Worm (Caenorhabditis elegans): ENCODE results near the gene col-109.

Gene col-109

ce11 chrIV:1843611-1844010 is 23.6 kb upstream of the col-109 start:
- TF ChIP-seq unc-39 (tag; optimal IDR thresholded peaks at IDR 0.05) (no peak), ZK546.5 (tag; optimal IDR thresholded peaks at IDR 0.05) (no peak), tbx-2 (tag; optimal IDR thresholded peaks at IDR 0.05) (no peak), nhr-237 (tag; optimal IDR thresholded peaks at IDR 0.05) (no peak), ztf-11 (tag; optimal IDR thresholded peaks at IDR 0.05) (no peak), egl-27 (tag; optimal IDR thresholded peaks at IDR 0.05) (no peak), elt-3 (tag; optimal IDR thresholded peaks at IDR 0.05) (no peak), ceh-16 (tag; optimal IDR thresholded peaks at IDR 0.05) (no peak), snpc-4 (tag; optimal IDR thresholded peaks at IDR 0.05) (no peak), unc-62 (GFP tag; optimal IDR thresholded peaks at IDR 0.05) (no peak), pqm-1 (tag; optimal IDR thresholded peaks at IDR 0.05) (no peak), mml-1 (tag; optimal IDR thresholded peaks at IDR 0.05) (no peak), ceh-82 (tag; optimal IDR thresholded peaks at IDR 0.05) (no peak), fos-1 (tag; optimal IDR thresholded peaks at IDR 0.05) (no peak), nhr-12 (tag; optimal IDR thresholded peaks at IDR 0.05) (no peak), elt-1 (tag; optimal IDR thresholded peaks at IDR 0.05) (no peak), ztf-4 (tag; optimal IDR thresholded peaks at IDR 0.05) (no peak), ceh-9 (tag; optimal IDR thresholded peaks at IDR 0.05) (no peak)

- TF ChIP-seq lin-39 (tag; optimal IDR thresholded peaks at IDR 0.05) (peak; percentile 64), nhr-237 (tag; optimal IDR thresholded peaks at IDR 0.05) (no peak), hmg-11 (tag; optimal IDR thresholded peaks at IDR 0.05) (peak; percentile 69), egl-5 (tag; optimal IDR thresholded peaks at IDR 0.05) (no peak), nfya-1 (tag; optimal IDR thresholded peaks at IDR 0.05; ENCODE audit: insufficient read depth) (peak; percentile 31), nhr-67 (tag; optimal IDR thresholded peaks at IDR 0.05) (no peak)
Observed at ce11 chrIV:1842314-1842713, 22.3 kb upstream of the col-109 start.

- TF ChIP-seq mdl-1 (tag; optimal IDR thresholded peaks at IDR 0.05) (no peak), elt-2 (tag; optimal IDR thresholded peaks at IDR 0.05) (peak; percentile 2), nhr-25 (tag; optimal IDR thresholded peaks at IDR 0.05) (peak; percentile 32), hmg-11 (tag; optimal IDR thresholded peaks at IDR 0.05) (peak; percentile 46), pha-4 (tag; optimal IDR thresholded peaks at IDR 0.05) (peak; percentile 33), nhr-43 (tag; optimal IDR thresholded peaks at IDR 0.05; ENCODE audit: poor library complexity, severe bottlenecking) (no peak), jun-1 (tag; optimal IDR thresholded peaks at IDR 0.05) (no peak), lin-39 (tag; optimal IDR thresholded peaks at IDR 0.05) (no peak), nfya-1 (tag; optimal IDR thresholded peaks at IDR 0.05; ENCODE audit: insufficient read depth) (peak; percentile 36)
Observed at ce11 chrIV:1838583-1838982, 18.5 kb upstream of the col-109 start.

ce11 chrIV:1837134-1837533 is 17.1 kb upstream of the col-109 start:
- TF ChIP-seq egl-5 (tag; optimal IDR thresholded peaks at IDR 0.05) (no peak), zag-1 (tag; optimal IDR thresholded peaks at IDR 0.05) (no peak), elt-3 (tag; optimal IDR thresholded peaks at IDR 0.05) (peak in 2 of 3 experiments; percentile 35 to 65), nhr-67 (tag; optimal IDR thresholded peaks at IDR 0.05) (no peak), nhr-23 (tag; optimal IDR thresholded peaks at IDR 0.05) (peak; percentile 61), pha-4 (tag; optimal IDR thresholded peaks at IDR 0.05) (peak; percentile 76), jun-1 (tag; optimal IDR thresholded peaks at IDR 0.05) (peak; percentile 43), elt-2 (tag; optimal IDR thresholded peaks at IDR 0.05) (peak; percentile 83), daf-12 (tag; optimal IDR thresholded peaks at IDR 0.05) (no peak), lin-39 (tag; optimal IDR thresholded peaks at IDR 0.05) (no peak), lin-15B (tag; optimal IDR thresholded peaks at IDR 0.05) (peak; percentile 36), ztf-4 (tag; optimal IDR thresholded peaks at IDR 0.05) (no peak), ceh-16 (tag; optimal IDR thresholded peaks at IDR 0.05) (no peak), ZK546.5 (tag; optimal IDR thresholded peaks at IDR 0.05) (no peak), ama-1 (optimal IDR thresholded peaks at IDR 0.05) (no peak), nhr-43 (tag; optimal IDR thresholded peaks at IDR 0.05; ENCODE audit: poor library complexity, severe bottlenecking) (peak; percentile 20), hmg-11 (tag; optimal IDR thresholded peaks at IDR 0.05) (peak; percentile 33), fkh-10 (GFP tag; optimal IDR thresholded peaks at IDR 0.05) (no peak), nfya-1 (tag; optimal IDR thresholded peaks at IDR 0.05; ENCODE audit: insufficient read depth) (peak; percentile 64), ceh-28 (tag; optimal IDR thresholded peaks at IDR 0.05) (peak; percentile 33), pqm-1 (tag; optimal IDR thresholded peaks at IDR 0.05) (peak; percentile 86), nhr-11 (tag; optimal IDR thresholded peaks at IDR 0.05) (no peak), snpc-4 (tag; optimal IDR thresholded peaks at IDR 0.05) (peak; percentile 34), nhr-25 (tag; optimal IDR thresholded peaks at IDR 0.05) (peak; percentile 0)
